Worm (Caenorhabditis elegans) whole organism, dauer: ENCODE data around the gene dot-1.4.
"Not testable (repeated sequence)": the region's sequence is repeated elsewhere in the genome, so short reads cannot be mapped to it uniquely, and the experiment has no call there.

ENCODE experiments used
- unc-62 ChIP-seq: sonication (generic microtip); optimal IDR thresholded peaks from 2 replicates; lab custom pipeline; 2017; ENCODE audit warnings: missing biosample characterization, missing genetic modification reagents, missing genetic modification characterization

dot-1.4 gene

ce11 chrX:11931559-11931958 is at the start of gene dot-1.4:
Gene dot-1.4 (minus strand): TSS chrX:11931659.
- no peak for TF ChIP-seq unc-62

ce11 chrX:11974629-11975085 is 43.2 kb upstream of the dot-1.4 start, which contains the start of gene set-6:
Gene set-6 (minus strand): TSS chrX:11974679.
- no peak for TF ChIP-seq unc-62

- TF ChIP-seq unc-62 = no peak
These were observed 39.9 kb upstream of the dot-1.4 start for ce11 chrX:11971323-11971722.

ce11 chrX:11969554-11969953 is 38.1 kb upstream of the dot-1.4 start:
- no peak for TF ChIP-seq unc-62

ce11 chrX:11969085-11969484 is 37.6 kb upstream of the dot-1.4 start:
- no peak for TF ChIP-seq unc-62

ce11 chrX:11968024-11968598 is 36.7 kb upstream of the dot-1.4 start:
- no peak for TF ChIP-seq unc-62

- no peak for TF ChIP-seq unc-62
These were observed 35.6 kb upstream of the dot-1.4 start for ce11 chrX:11967034-11967433.

- TF ChIP-seq unc-62 = no peak
These were observed 34.3 kb upstream of the dot-1.4 start, which contains the start of gene sams-1 for ce11 chrX:11965663-11966304. Gene sams-1 (plus strand): TSS chrX:11965962.

ce11 chrX:11965163-11965562 is 33.7 kb upstream of the dot-1.4 start:
- TF ChIP-seq unc-62 = no peak

- no peak for TF ChIP-seq unc-62
These were observed 33.1 kb upstream of the dot-1.4 start for ce11 chrX:11964555-11964954.

ce11 chrX:11963659-11964058 is 32.2 kb upstream of the dot-1.4 start:
- no peak for TF ChIP-seq unc-62

ce11 chrX:11962050-11962788 is 30.8 kb upstream of the dot-1.4 start:
- no peak for TF ChIP-seq unc-62

ce11 chrX:11961103-11961502 is 29.6 kb upstream of the dot-1.4 start, which contains the start of gene C49F5.13:
Gene C49F5.13 (plus strand): TSS chrX:11961403.
- TF ChIP-seq unc-62 = not testable (repeated sequence)

- TF ChIP-seq unc-62 = no peak
These were observed 28.4 kb upstream of the dot-1.4 start, which contains the start of gene C49F5.8 for ce11 chrX:11959838-11960237. Gene C49F5.8 (plus strand): TSS chrX:11960138.

ce11 chrX:11957246-11957645 is 25.8 kb upstream of the dot-1.4 start, which contains the start of gene T08D10.5:
Gene T08D10.5 (plus strand): TSS chrX:11957546.
- TF ChIP-seq unc-62 = no peak

ce11 chrX:11955125-11955524 is 23.7 kb upstream of the dot-1.4 start, which contains the start of gene T08D10.3:
Gene T08D10.3 (plus strand): TSS chrX:11955425.
- TF ChIP-seq unc-62 = no peak

- no peak for TF ChIP-seq unc-62
These were observed 21.8 kb upstream of the dot-1.4 start, which contains the start of gene T08D10.4 for ce11 chrX:11953229-11953628. Gene T08D10.4 (minus strand): TSS chrX:11953329.
